Worm (Caenorhabditis elegans) whole organism, mixed stage, embryonic: ENCODE measurements around the gene W09H1.4.

ENCODE experiments used
- M03D4.4 ChIP-seq: sonication (generic microtip); optimal IDR thresholded peaks from 2 replicates; lab custom pipeline; 2017; ENCODE audit warnings: mild to moderate bottlenecking, missing genetic modification characterization, missing compliant biosample characterization
- bed-3 ChIP-seq: fragments of 200-800 bp; sonication (Bioruptor generic); optimal IDR thresholded peaks from 3 replicates; lab custom pipeline; 2018; ENCODE audit warnings: mild to moderate bottlenecking, missing genetic modification characterization, moderate library complexity, missing compliant biosample characterization
- blmp-1 ChIP-seq: fragments of 150-350 bp; optimal IDR thresholded peaks from 2 replicates; lab custom pipeline; 2014; ENCODE audit warnings: missing biosample characterization, missing genetic modification characterization
- ceh-39 ChIP-seq: fragments of 150-350 bp; optimal IDR thresholded peaks from 2 replicates; lab custom pipeline; 2014; ENCODE audit warnings: missing biosample characterization, missing genetic modification characterization
- ceh-83 ChIP-seq: fragments of 200-800 bp; sonication (Bioruptor generic); optimal IDR thresholded peaks from 2 replicates; lab custom pipeline; 2018; ENCODE audit warnings: mild to moderate bottlenecking, missing genetic modification characterization, missing compliant biosample characterization
- ces-1 ChIP-seq: fragments of 150-350 bp; optimal IDR thresholded peaks from 2 replicates; lab custom pipeline; 2014; ENCODE audit warnings: missing biosample characterization, missing genetic modification reagents, missing genetic modification characterization
- cnd-1 ChIP-seq: fragments of 200-800 bp; sonication (Bioruptor generic); optimal IDR thresholded peaks from 2 replicates; lab custom pipeline; 2018; ENCODE audit warnings: mild to moderate bottlenecking, missing genetic modification characterization, missing compliant biosample characterization
- drap-1 ChIP-seq: fragments of 200-800 bp; sonication (Bioruptor generic); optimal IDR thresholded peaks from 3 replicates; lab custom pipeline; 2018; ENCODE audit warnings: mild to moderate bottlenecking, missing genetic modification characterization, missing compliant biosample characterization
- elt-1 ChIP-seq: sonication (generic microtip); optimal IDR thresholded peaks from 2 replicates; lab custom pipeline; 2017; ENCODE audit warnings: missing genetic modification characterization, mild to moderate bottlenecking, missing compliant biosample characterization, antibody characterized with exemption, moderate library complexity, borderline replicate concordance; ENCODE audit not compliant: insufficient read depth
- elt-3 ChIP-seq: fragments of 150-350 bp; optimal IDR thresholded peaks from 2 replicates; lab custom pipeline; 2014; ENCODE audit warnings: missing biosample characterization, missing genetic modification characterization
- flh-1 ChIP-seq: fragments of 200-800 bp; sonication (Bioruptor generic); optimal IDR thresholded peaks from 2 replicates; lab custom pipeline; 2018; ENCODE audit warnings: mild to moderate bottlenecking, missing genetic modification characterization, moderate library complexity, missing compliant biosample characterization
- ham-2 ChIP-seq: fragments of 200-800 bp; sonication (Bioruptor generic); optimal IDR thresholded peaks from 2 replicates; lab custom pipeline; 2018; ENCODE audit warnings: mild to moderate bottlenecking, missing genetic modification characterization, missing compliant biosample characterization
- hlh-1 ChIP-seq: fragments of 150-350 bp; optimal IDR thresholded peaks from 2 replicates; lab custom pipeline; 2014; ENCODE audit warnings: missing biosample characterization, missing genetic modification reagents, missing genetic modification characterization
- lin-13 ChIP-seq: fragments of 150-350 bp; optimal IDR thresholded peaks from 2 replicates; lab custom pipeline; 2014; ENCODE audit warnings: missing biosample characterization, missing genetic modification characterization
- lsy-2 ChIP-seq: fragments of 150-350 bp; optimal IDR thresholded peaks from 2 replicates; lab custom pipeline; 2014; ENCODE audit warnings: missing biosample characterization, missing genetic modification characterization
- mab-5 ChIP-seq: fragments of 150-350 bp; optimal IDR thresholded peaks from 2 replicates; lab custom pipeline; 2014; ENCODE audit warnings: missing biosample characterization, missing genetic modification characterization
- mep-1 ChIP-seq: fragments of 150-350 bp; optimal IDR thresholded peaks from 2 replicates; lab custom pipeline; 2017; ENCODE audit warnings: missing biosample characterization, missing genetic modification reagents, missing genetic modification characterization, inconsistent platforms
- mls-2 ChIP-seq: sonication (generic microtip); optimal IDR thresholded peaks from 2 replicates; lab custom pipeline; 2016; ENCODE audit warnings: mild to moderate bottlenecking, missing genetic modification characterization, moderate library complexity, missing compliant biosample characterization
- nhr-12 ChIP-seq: fragments of 150-350 bp; optimal IDR thresholded peaks from 2 replicates; lab custom pipeline; 2014; ENCODE audit warnings: missing biosample characterization, missing genetic modification characterization
- nhr-2 ChIP-seq: fragments of 150-350 bp; optimal IDR thresholded peaks from 2 replicates; lab custom pipeline; 2014; ENCODE audit warnings: missing biosample characterization, missing genetic modification characterization
- nhr-237 ChIP-seq: fragments of 150-350 bp; optimal IDR thresholded peaks from 2 replicates; lab custom pipeline; 2014; ENCODE audit warnings: missing biosample characterization, missing genetic modification characterization
- nhr-28 ChIP-seq: fragments of 150-350 bp; optimal IDR thresholded peaks from 2 replicates; lab custom pipeline; 2014; ENCODE audit warnings: missing biosample characterization, missing genetic modification characterization
- nhr-76 ChIP-seq: sonication (generic microtip); optimal IDR thresholded peaks from 2 replicates; lab custom pipeline; 2017; ENCODE audit warnings: missing biosample characterization, missing genetic modification characterization
- pha-4 ChIP-seq: fragments of 150-350 bp; optimal IDR thresholded peaks from 2 replicates; lab custom pipeline; 2018; ENCODE audit warnings: missing biosample characterization, missing genetic modification reagents, missing genetic modification characterization
- sem-2 ChIP-seq: fragments of 200-800 bp; sonication (Bioruptor generic); optimal IDR thresholded peaks from 2 replicates; lab custom pipeline; 2018; ENCODE audit warnings: mild to moderate bottlenecking, missing genetic modification characterization, missing compliant biosample characterization
- snpc-4 ChIP-seq: fragments of 150-350 bp; optimal IDR thresholded peaks from 2 replicates; lab custom pipeline; 2014; ENCODE audit warnings: missing biosample characterization, missing genetic modification characterization
- sptf-1 ChIP-seq: sonication (generic microtip); optimal IDR thresholded peaks from 2 replicates; lab custom pipeline; 2017; ENCODE audit warnings: mild to moderate bottlenecking, missing genetic modification characterization, moderate library complexity, missing compliant biosample characterization
- tbx-8 ChIP-seq: fragments of 200-800 bp; sonication (Bioruptor generic); optimal IDR thresholded peaks from 2 replicates; lab custom pipeline; 2018; ENCODE audit warnings: mild to moderate bottlenecking, missing genetic modification characterization, moderate library complexity, missing compliant biosample characterization
- unc-120 ChIP-seq: sonication (generic microtip); optimal IDR thresholded peaks from 2 replicates; lab custom pipeline; 2017; ENCODE audit warnings: missing genetic modification characterization, missing compliant biosample characterization; ENCODE audit not compliant: poor library complexity, severe bottlenecking
- unc-39 ChIP-seq: fragments of 150-350 bp; optimal IDR thresholded peaks from 2 replicates; lab custom pipeline; 2014; ENCODE audit warnings: missing biosample characterization, missing genetic modification characterization
- unc-62 ChIP-seq: fragments of 150-350 bp; optimal IDR thresholded peaks from 2 replicates; lab custom pipeline; 2014; ENCODE audit warnings: missing biosample characterization, missing genetic modification reagents, missing genetic modification characterization
- ztf-11 ChIP-seq: fragments of 150-350 bp; optimal IDR thresholded peaks from 2 replicates; lab custom pipeline; 2014; ENCODE audit warnings: missing biosample characterization, missing genetic modification characterization

The W09H1.4 gene

ce11 chrII:13187188-13187587 is 3.9 kb downstream of the W09H1.4 start, which contains the start of gene mecr-1:
Gene mecr-1 (minus strand): TSS chrII:13187314.
- peak; percentile 37 for TF ChIP-seq ces-1 (GFP tag; lab: Kevin White, UChicago)
- no peak for TF ChIP-seq unc-39 (tag; lab: Kevin White, UChicago)
- TF ChIP-seq bed-3 (GFP tag; lab: Kevin White, UChicago) = no peak

ce11 chrII:13188084-13188483 is 4.8 kb downstream of the W09H1.4 start:
- TF ChIP-seq M03D4.4 (tag; lab: Kevin White, UChicago) = no peak
- no peak for TF ChIP-seq nhr-12 (tag; lab: Kevin White, UChicago)
- TF ChIP-seq drap-1 = no peak
- no peak for TF ChIP-seq tbx-8 (GFP tag; lab: Kevin White, UChicago)
- TF ChIP-seq sem-2 (GFP tag; lab: Kevin White, UChicago) = no peak
- no peak for TF ChIP-seq elt-1 (tag; lab: Kevin White, UChicago)
- no peak for TF ChIP-seq nhr-2 (tag; lab: Kevin White, UChicago)
- no peak for TF ChIP-seq pha-4 (tag; lab: Kevin White, UChicago)
- no peak for TF ChIP-seq nhr-76 (tag; lab: Kevin White, UChicago)

DNA sequence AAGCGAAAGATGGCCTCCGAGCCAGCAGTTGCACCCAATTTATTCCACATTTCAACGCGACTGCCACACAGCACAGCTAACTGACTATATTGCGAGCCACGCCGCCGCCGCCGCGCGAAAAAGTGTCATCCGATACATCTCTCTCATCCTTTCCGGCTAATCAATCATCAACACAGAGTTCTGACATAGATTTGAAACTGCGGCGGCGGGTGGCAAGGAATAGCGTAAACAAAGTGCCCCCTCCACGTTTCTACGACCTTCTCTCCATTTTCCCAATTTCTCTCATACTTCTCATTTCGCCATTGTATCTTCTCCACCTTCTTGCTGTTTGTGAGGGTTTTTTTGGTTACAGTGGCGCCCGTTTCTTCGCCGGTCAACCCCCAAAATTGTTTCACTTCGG is 6.0 kb downstream of the W09H1.4 start:
- peak; percentile 81 for TF ChIP-seq ham-2 (GFP tag; lab: Kevin White, UChicago)
- peak; percentile 31 for TF ChIP-seq M03D4.4 (tag; lab: Kevin White, UChicago)
- peak; percentile 57 for TF ChIP-seq unc-120 (tag; lab: Kevin White, UChicago)
- no peak for TF ChIP-seq nhr-28 (tag; lab: Kevin White, UChicago)
- no peak for TF ChIP-seq unc-39 (tag; lab: Kevin White, UChicago)
- TF ChIP-seq hlh-1 (tag; lab: Kevin White, UChicago) = no peak
- TF ChIP-seq tbx-8 (GFP tag; lab: Kevin White, UChicago) = no peak
- no peak for TF ChIP-seq nhr-12 (tag; lab: Kevin White, UChicago)
- TF ChIP-seq ceh-39 (tag; lab: Kevin White, UChicago) = no peak
- TF ChIP-seq unc-62 (GFP tag; lab: Kevin White, UChicago) = peak; percentile 93
- no peak for TF ChIP-seq lin-13
- TF ChIP-seq nhr-76 (tag; lab: Kevin White, UChicago) = no peak

DNA sequence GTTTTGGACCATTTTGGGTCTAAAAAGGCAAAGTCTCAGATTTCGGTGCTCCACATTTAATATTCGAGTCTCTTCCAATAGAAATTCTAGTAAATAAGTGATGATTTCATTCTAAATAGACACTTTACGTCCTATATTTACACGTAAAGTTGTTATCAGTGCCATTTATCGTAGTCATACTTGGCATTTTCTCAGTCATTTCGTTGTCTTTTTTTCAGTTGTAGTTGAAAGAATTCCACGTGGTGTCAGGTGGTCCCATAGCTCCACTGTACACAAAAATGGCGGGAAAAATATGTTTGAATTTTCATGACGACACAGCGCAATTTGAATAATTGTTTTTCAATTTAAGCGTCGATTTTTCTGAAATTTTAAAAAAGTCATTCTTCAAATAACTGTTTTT is 7.1 kb downstream of the W09H1.4 start:
- TF ChIP-seq elt-1 (tag; lab: Kevin White, UChicago) (no peak), ztf-11 (tag; lab: Kevin White, UChicago) (no peak), pha-4 (tag; lab: Kevin White, UChicago) (no peak), blmp-1 (tag; lab: Kevin White, UChicago) (no peak), tbx-8 (GFP tag; lab: Kevin White, UChicago) (no peak), nhr-28 (tag; lab: Kevin White, UChicago) (no peak), elt-3 (tag; lab: Kevin White, UChicago) (no peak), lsy-2 (tag; lab: Kevin White, UChicago) (no peak), bed-3 (GFP tag; lab: Kevin White, UChicago) (no peak), sem-2 (GFP tag; lab: Kevin White, UChicago) (no peak), unc-120 (tag; lab: Kevin White, UChicago) (no peak), nhr-237 (no peak), ceh-83 (GFP tag; lab: Kevin White, UChicago) (no peak), ceh-39 (tag; lab: Kevin White, UChicago) (no peak)

DNA sequence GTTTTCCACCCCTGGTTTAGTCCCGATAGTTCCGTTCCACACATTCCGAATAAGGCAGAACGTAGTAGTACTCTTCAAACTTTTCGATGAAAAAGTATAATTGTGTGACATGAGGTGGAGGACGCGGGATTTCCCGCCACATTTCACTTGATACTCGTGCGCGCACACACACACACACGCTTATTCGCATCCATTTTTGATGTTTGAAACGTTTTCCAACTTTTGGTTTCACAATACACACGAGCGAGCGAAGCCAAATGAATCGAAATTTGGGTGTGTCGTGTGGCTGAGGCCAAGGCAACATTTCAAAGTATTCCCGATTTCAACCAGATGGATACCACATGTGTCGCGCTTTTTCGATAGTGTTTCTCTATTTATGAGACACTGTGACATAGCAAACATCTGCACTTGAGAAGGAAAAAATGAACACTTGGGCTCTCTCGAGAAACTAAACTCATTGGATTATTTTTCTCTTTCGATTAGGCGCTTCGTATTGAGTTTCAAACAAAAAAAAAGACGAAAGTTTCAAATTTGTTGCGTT is 10.3 kb downstream of the W09H1.4 start:
- TF ChIP-seq nhr-12 (tag; lab: Kevin White, UChicago) = no peak
- no peak for TF ChIP-seq mep-1 (tag; lab: Kevin White, UChicago)
- TF ChIP-seq sem-2 (GFP tag; lab: Kevin White, UChicago) = no peak
- TF ChIP-seq ceh-83 (GFP tag; lab: Kevin White, UChicago) = no peak
- TF ChIP-seq cnd-1 = no peak
- no peak for TF ChIP-seq mls-2 (tag; lab: Kevin White, UChicago)
- TF ChIP-seq elt-3 (tag; lab: Kevin White, UChicago) = no peak
- TF ChIP-seq nhr-237 = no peak
- no peak for TF ChIP-seq bed-3 (GFP tag; lab: Kevin White, UChicago)
- TF ChIP-seq nhr-2 (tag; lab: Kevin White, UChicago) = no peak
- TF ChIP-seq blmp-1 (tag; lab: Kevin White, UChicago) = no peak
- no peak for TF ChIP-seq snpc-4
- TF ChIP-seq sptf-1 (tag; lab: Kevin White, UChicago) = no peak
- no peak for TF ChIP-seq unc-120 (tag; lab: Kevin White, UChicago)
- no peak for TF ChIP-seq elt-1 (tag; lab: Kevin White, UChicago)
- no peak for TF ChIP-seq mab-5 (tag; lab: Kevin White, UChicago)
- TF ChIP-seq lin-13 = no peak
- TF ChIP-seq tbx-8 (GFP tag; lab: Kevin White, UChicago) = no peak
- no peak for TF ChIP-seq flh-1
